Worm (Caenorhabditis elegans): Measurements from ENCODE around the gene fcho-1.

Gene fcho-1

DNA sequence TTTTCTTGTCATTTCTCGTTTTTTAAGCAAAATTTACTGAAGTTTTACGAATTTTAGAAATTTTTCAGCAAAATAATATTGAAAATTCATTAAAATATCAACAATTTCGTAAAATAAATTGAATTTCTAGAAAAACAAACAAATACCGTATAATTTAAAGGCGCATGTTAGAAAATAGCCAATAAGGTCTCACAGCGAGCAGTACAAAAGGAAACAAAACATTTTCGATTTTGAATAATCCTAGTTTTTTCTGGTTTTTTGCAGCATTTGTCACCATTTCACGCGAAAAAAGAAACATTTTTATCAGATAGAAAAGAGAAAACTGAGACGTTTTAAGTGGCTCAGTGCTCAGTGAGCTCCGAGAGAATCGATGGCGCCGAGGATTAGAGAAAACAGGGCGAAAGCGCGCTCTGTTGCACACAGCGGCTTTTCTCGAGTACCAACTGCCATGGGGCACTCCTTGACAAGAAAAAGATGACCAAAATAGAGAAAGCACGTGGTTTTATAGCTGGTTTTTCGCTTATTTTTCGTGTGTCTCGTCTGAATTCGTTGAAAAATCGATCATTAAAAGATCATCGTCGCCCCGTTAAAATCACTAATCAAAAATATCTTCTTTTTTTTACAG is at the start of gene fcho-1, which contains the start of gene alh-6:
TSS of gene fcho-1 (plus strand) at position 624 of the 625 bp plus-strand sequence.
TSS of gene alh-6 (minus strand) at position 242 of the 625 bp plus-strand sequence.
- TF ChIP-seq crh-2 (tag; optimal IDR thresholded peaks at IDR 0.05): peak; percentile 1
- peak; percentile 49 for TF ChIP-seq unc-55 (GFP tag; optimal IDR thresholded peaks at IDR 0.05)
- TF ChIP-seq lsy-2 (tag; optimal IDR thresholded peaks at IDR 0.05): peak in 1 of 2 experiments; percentile 47
- no peak for TF ChIP-seq Y55F3AM.14 (GFP tag; optimal IDR thresholded peaks at IDR 0.05)
- TF ChIP-seq ztf-1 (GFP tag; conservative IDR thresholded peaks at IDR 0.05): no peak
- no peak for TF ChIP-seq alr-1 (tag; optimal IDR thresholded peaks at IDR 0.05)
- no peak for TF ChIP-seq ztf-4 (tag; optimal IDR thresholded peaks at IDR 0.05)
- TF ChIP-seq nhr-10 (tag; optimal IDR thresholded peaks at IDR 0.05): no peak
- TF ChIP-seq nhr-237 (tag; optimal IDR thresholded peaks at IDR 0.05): no peak
- no peak for TF ChIP-seq ZK546.5 (tag; optimal IDR thresholded peaks at IDR 0.05)
- no peak for TF ChIP-seq unc-39 (tag; optimal IDR thresholded peaks at IDR 0.05)
- no peak for TF ChIP-seq nhr-23 (tag; optimal IDR thresholded peaks at IDR 0.05)
- no peak for TF ChIP-seq mbf-1 (tag; optimal IDR thresholded peaks at IDR 0.05)
- peak; percentile 1 for TF ChIP-seq lin-13 (GFP tag; optimal IDR thresholded peaks at IDR 0.05)
- TF ChIP-seq fos-1 (tag; optimal IDR thresholded peaks at IDR 0.05): no peak
- no peak for TF ChIP-seq unc-62 (GFP tag; optimal IDR thresholded peaks at IDR 0.05)
- no peak for TF ChIP-seq R02D3.7 (tag; optimal IDR thresholded peaks at IDR 0.05)
- TF ChIP-seq sma-3 (GFP tag; optimal IDR thresholded peaks at IDR 0.05): no peak
- TF ChIP-seq nhr-77 (tag; optimal IDR thresholded peaks at IDR 0.05): no peak
- no peak for TF ChIP-seq gmeb-1 (tag; optimal IDR thresholded peaks at IDR 0.05)
- TF ChIP-seq elt-1 (tag; optimal IDR thresholded peaks at IDR 0.05): no peak
- no peak for TF ChIP-seq snpc-4 (tag; optimal IDR thresholded peaks at IDR 0.05)
- TF ChIP-seq nhr-25 (tag; optimal IDR thresholded peaks at IDR 0.05): no peak
- TF ChIP-seq zag-1 (tag; optimal IDR thresholded peaks at IDR 0.05): no peak
- no peak for TF ChIP-seq sma-9 (GFP tag; optimal IDR thresholded peaks at IDR 0.05)
- no peak for TF ChIP-seq sma-9 (tag; optimal IDR thresholded peaks at IDR 0.05)
- TF ChIP-seq ceh-82 (tag; optimal IDR thresholded peaks at IDR 0.05): no peak
- no peak for TF ChIP-seq mdl-1 (tag; optimal IDR thresholded peaks at IDR 0.05)
- TF ChIP-seq C34F6.9 (tag; optimal IDR thresholded peaks at IDR 0.05): peak; percentile 31
- no peak for TF ChIP-seq ceh-16 (tag; optimal IDR thresholded peaks at IDR 0.05)
- no peak for TF ChIP-seq nhr-6 (tag; optimal IDR thresholded peaks at IDR 0.05)
- TF ChIP-seq aly-2 (tag; optimal IDR thresholded peaks at IDR 0.05): no peak
- TF ChIP-seq nhr-21 (tag; optimal IDR thresholded peaks at IDR 0.05): no peak
- no peak for TF ChIP-seq egl-27 (tag; optimal IDR thresholded peaks at IDR 0.05)
- TF ChIP-seq nhr-129 (tag; optimal IDR thresholded peaks at IDR 0.05): no peak
- TF ChIP-seq sem-4 (tag; optimal IDR thresholded peaks at IDR 0.05): no peak
- TF ChIP-seq F13H6.1 (tag; optimal IDR thresholded peaks at IDR 0.05): peak; percentile 17
- no peak for TF ChIP-seq ztf-11 (tag; optimal IDR thresholded peaks at IDR 0.05)
- no peak for TF ChIP-seq lin-39 (tag; optimal IDR thresholded peaks at IDR 0.05)

- TF ChIP-seq sem-4 (tag; optimal IDR thresholded peaks at IDR 0.05) (no peak), F13H6.1 (tag; optimal IDR thresholded peaks at IDR 0.05) (no peak), aly-2 (tag; optimal IDR thresholded peaks at IDR 0.05) (no peak), sma-9 (GFP tag; optimal IDR thresholded peaks at IDR 0.05) (no peak), sma-9 (tag; optimal IDR thresholded peaks at IDR 0.05) (no peak), nhr-12 (tag; optimal IDR thresholded peaks at IDR 0.05) (no peak), R02D3.7 (tag; optimal IDR thresholded peaks at IDR 0.05) (no peak), ztf-4 (tag; optimal IDR thresholded peaks at IDR 0.05) (no peak), lin-11 (tag; optimal IDR thresholded peaks at IDR 0.05) (no peak), mab-5 (tag; optimal IDR thresholded peaks at IDR 0.05) (no peak)
These were observed 43.5 kb upstream of the fcho-1 start, which contains the start of gene oac-30 for ce11 chrII:1266790-1267189. TSS of gene oac-30 (minus strand) at chrII:1266890.

DNA sequence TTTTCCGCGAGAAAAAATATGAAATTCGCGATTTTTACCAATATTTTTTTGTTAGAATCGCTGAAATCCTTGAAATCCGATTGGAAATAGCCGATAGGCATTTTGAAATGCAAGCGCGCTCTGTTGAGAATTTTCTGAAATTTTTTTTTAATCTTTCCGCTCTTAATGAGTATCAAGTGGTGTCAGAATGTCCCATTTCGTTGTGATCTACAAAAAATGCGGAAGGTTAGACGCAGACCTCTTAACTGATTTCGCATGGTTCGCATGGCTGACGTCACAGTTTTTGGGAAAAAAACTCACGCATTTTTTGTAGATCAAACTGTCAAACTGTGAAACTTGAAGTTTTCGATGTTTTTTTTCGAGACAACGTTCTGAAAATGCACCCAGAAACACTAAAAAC is 38.5 kb upstream of the fcho-1 start, which contains the start of gene srw-66:
TSS of gene srw-66 (minus strand) at position 101 of the 400 bp plus-strand sequence.
- no peak for TF ChIP-seq nhr-10 (tag; optimal IDR thresholded peaks at IDR 0.05)
- TF ChIP-seq mdl-1 (tag; optimal IDR thresholded peaks at IDR 0.05): no peak
- TF ChIP-seq ama-1 (optimal IDR thresholded peaks at IDR 0.05): no peak
- no peak for TF ChIP-seq elt-1 (tag; optimal IDR thresholded peaks at IDR 0.05)
- TF ChIP-seq lsy-2 (tag; optimal IDR thresholded peaks at IDR 0.05): no peak
- TF ChIP-seq elt-3 (tag; optimal IDR thresholded peaks at IDR 0.05): no peak
- no peak for TF ChIP-seq lin-13 (GFP tag; optimal IDR thresholded peaks at IDR 0.05)
- no peak for TF ChIP-seq unc-39 (tag; optimal IDR thresholded peaks at IDR 0.05)
- TF ChIP-seq peb-1 (tag; optimal IDR thresholded peaks at IDR 0.05): no peak
- TF ChIP-seq nhr-6 (tag; optimal IDR thresholded peaks at IDR 0.05): no peak
- TF ChIP-seq nhr-237 (tag; optimal IDR thresholded peaks at IDR 0.05): no peak
- no peak for TF ChIP-seq nhr-12 (tag; optimal IDR thresholded peaks at IDR 0.05)
- no peak for TF ChIP-seq nhr-21 (tag; optimal IDR thresholded peaks at IDR 0.05)
- no peak for TF ChIP-seq blmp-1 (tag; optimal IDR thresholded peaks at IDR 0.05; ENCODE audit: insufficient read depth)
- no peak for TF ChIP-seq dmd-4 (tag; optimal IDR thresholded peaks at IDR 0.05)
- no peak for TF ChIP-seq unc-62 (GFP tag; optimal IDR thresholded peaks at IDR 0.05)
- no peak for TF ChIP-seq R02D3.7 (tag; optimal IDR thresholded peaks at IDR 0.05)

Measured in whole organism, L2 larva.